Worm (Caenorhabditis elegans): Measurements from ENCODE around the gene rack-1.

- TF ChIP-seq him-1 (tag; optimal IDR thresholded peaks at IDR 0.05) = no peak
- no peak for TF ChIP-seq W03F9.2 (tag; optimal IDR thresholded peaks at IDR 0.05)
- no peak for TF ChIP-seq dao-5 (tag; optimal IDR thresholded peaks at IDR 0.05)
Observed at ce11 chrIV:10137804-10138203, 38.7 kb upstream of the rack-1 start, which contains the start of gene K08F4.12.
